Fruit fly (Drosophila melanogaster) whole organism, embryonic: ENCODE data around the gene Prat.

Experiments
- Adf1 ChIP-seq: fragments of 200-800 bp; sonication (Bioruptor generic); IDR thresholded peaks from 2 replicates; pipeline ENCODE4 v1.3.6; 2022; ENCODE audit warnings: missing biosample characterization, missing genetic modification characterization
- Atf6 ChIP-seq: fragments of 200-800 bp; sonication (Bioruptor generic); IDR thresholded peaks from 2 replicates; pipeline ENCODE4 v1.3.6; 2022; ENCODE audit warnings: missing biosample characterization, missing genetic modification characterization
- CG10147 ChIP-seq: fragments of 200-800 bp; sonication (Bioruptor generic); optimal IDR thresholded peaks from 2 replicates; lab custom pipeline; 2019; ENCODE audit warnings: missing biosample characterization, mild to moderate bottlenecking, missing genetic modification characterization, moderate library complexity
- CG10267 ChIP-seq: fragments of 200-800 bp; sonication (Bioruptor generic); optimal IDR thresholded peaks from 2 replicates; lab custom pipeline; 2018; ENCODE audit warnings: missing biosample characterization, mild to moderate bottlenecking, missing genetic modification characterization, moderate library complexity
- CG11456 ChIP-seq: fragments of 200-800 bp; sonication (Bioruptor generic); IDR thresholded peaks from 3 replicates; pipeline ENCODE4 v1.3.6; 2022; ENCODE audit warnings: missing biosample characterization, missing genetic modification characterization
- CG12659 ChIP-seq: fragments of 200-800 bp; sonication (Bioruptor generic); optimal IDR thresholded peaks from 3 replicates; lab custom pipeline; 2017; ENCODE audit warnings: mild to moderate bottlenecking, missing biosample characterization, missing genetic modification reagents, missing genetic modification characterization
- CG15269 ChIP-seq: fragments of 200-800 bp; sonication (Bioruptor generic); optimal IDR thresholded peaks from 2 replicates; lab custom pipeline; 2018; ENCODE audit warnings: missing biosample characterization, mild to moderate bottlenecking, missing genetic modification characterization, moderate library complexity
- CG16813 ChIP-seq: fragments of 200-800 bp; sonication (Bioruptor generic); IDR thresholded peaks from 3 replicates; pipeline ENCODE4 v1.3.6; 2022; ENCODE audit warnings: missing biosample characterization, missing genetic modification characterization; ENCODE audit not compliant: partially characterized antibody
- CG16815 ChIP-seq: fragments of 200-800 bp; sonication (Bioruptor generic); optimal IDR thresholded peaks from 3 replicates; lab custom pipeline; 2017; ENCODE audit warnings: missing biosample characterization, mild to moderate bottlenecking, missing genetic modification characterization
- CG2678 ChIP-seq: fragments of 200-800 bp; sonication (Bioruptor generic); optimal IDR thresholded peaks from 3 replicates; lab custom pipeline; 2019; ENCODE audit warnings: missing biosample characterization, mild to moderate bottlenecking, missing genetic modification characterization, moderate library complexity
- CG2875 ChIP-seq: fragments of 200-800 bp; sonication (Bioruptor generic); optimal IDR thresholded peaks from 2 replicates; lab custom pipeline; 2017; ENCODE audit warnings: missing biosample characterization, mild to moderate bottlenecking, missing genetic modification characterization, missing genetic modification reagents
- CG2889 ChIP-seq: fragments of 200-800 bp; sonication (Bioruptor generic); IDR thresholded peaks from 3 replicates; pipeline ENCODE4 v1.3.6; 2022; ENCODE audit warnings: missing biosample characterization, missing genetic modification characterization
- CG32532 ChIP-seq: fragments of 200-800 bp; sonication (Bioruptor generic); IDR thresholded peaks from 2 replicates; pipeline ENCODE4 v1.3.6; 2022; ENCODE audit warnings: missing biosample characterization, missing genetic modification characterization
- CG3281 ChIP-seq: fragments of 200-800 bp; sonication (Bioruptor generic); optimal IDR thresholded peaks from 3 replicates; lab custom pipeline; 2017; ENCODE audit warnings: missing biosample characterization, mild to moderate bottlenecking, missing genetic modification characterization
- CG4282 ChIP-seq: fragments of 200-800 bp; sonication (Bioruptor generic); optimal IDR thresholded peaks from 2 replicates; lab custom pipeline; 2016; ENCODE audit warnings: missing biosample characterization, missing genetic modification characterization
- CG4730 ChIP-seq: fragments of 200-800 bp; sonication (Bioruptor generic); IDR thresholded peaks from 2 replicates; pipeline ENCODE4 v1.3.6; 2022; ENCODE audit warnings: missing biosample characterization, missing genetic modification characterization
- CG4854 ChIP-seq: fragments of 200-800 bp; sonication (Bioruptor generic); optimal IDR thresholded peaks from 2 replicates; lab custom pipeline; 2016; ENCODE audit warnings: missing biosample characterization, missing genetic modification characterization, inconsistent platforms
- CG6272 ChIP-seq: fragments of 200-800 bp; sonication (Bioruptor generic); IDR thresholded peaks from 2 replicates; pipeline ENCODE4 v1.3.6; 2022; ENCODE audit warnings: missing biosample characterization, missing genetic modification characterization
- CG7271 ChIP-seq: fragments of 200-800 bp; sonication (Bioruptor generic); optimal IDR thresholded peaks from 2 replicates; lab custom pipeline; 2018; ENCODE audit warnings: missing biosample characterization, mild to moderate bottlenecking, missing genetic modification characterization, moderate library complexity
- Camta ChIP-seq: fragments of 200-800 bp; sonication (Bioruptor generic); optimal IDR thresholded peaks from 2 replicates; lab custom pipeline; 2016; ENCODE audit warnings: missing biosample characterization, missing genetic modification characterization
- Dek ChIP-seq: fragments of 200-800 bp; sonication (Bioruptor generic); optimal IDR thresholded peaks from 3 replicates; lab custom pipeline; 2019; ENCODE audit warnings: missing biosample characterization, mild to moderate bottlenecking, missing genetic modification characterization, moderate library complexity
- Dfd ChIP-seq, 2 experiments: fragments of >200 bp; optimal IDR thresholded peaks; 2 replicates each; lab custom pipeline; 2017; ENCODE audit warnings: missing biosample characterization in 2 of 2, missing genetic modification characterization in 2 of 2
- Dip3 ChIP-seq: fragments of 200-800 bp; sonication (Bioruptor generic); optimal IDR thresholded peaks from 3 replicates; lab custom pipeline; 2016; ENCODE audit warnings: missing biosample characterization, missing genetic modification characterization
- Fer1 ChIP-seq: fragments of 200-800 bp; sonication (Bioruptor generic); optimal IDR thresholded peaks from 2 replicates; lab custom pipeline; 2017; ENCODE audit warnings: missing biosample characterization, mild to moderate bottlenecking, missing genetic modification characterization
- H15 ChIP-seq: fragments of 200-800 bp; sonication (Bioruptor generic); IDR thresholded peaks from 3 replicates; pipeline ENCODE4 v1.3.6; 2022; ENCODE audit warnings: missing biosample characterization, missing genetic modification characterization
- Hmr ChIP-seq: fragments of 200-800 bp; sonication (Bioruptor generic); optimal IDR thresholded peaks from 3 replicates; lab custom pipeline; 2017; ENCODE audit warnings: mild to moderate bottlenecking, missing biosample characterization, missing genetic modification reagents, missing genetic modification characterization
- Med ChIP-seq: fragments of 200-800 bp; sonication (Bioruptor generic); peaks from one replicate; lab custom pipeline; 2016; ENCODE audit warnings: missing biosample characterization, missing genetic modification characterization, mild to moderate bottlenecking, inconsistent platforms, moderate library complexity
- Meics ChIP-seq: fragments of 200-800 bp; sonication (Bioruptor generic); optimal IDR thresholded peaks from 2 replicates; lab custom pipeline; 2017; ENCODE audit warnings: missing biosample characterization, mild to moderate bottlenecking, missing genetic modification characterization
- Myb ChIP-seq: fragments of 200-800 bp; sonication (Bioruptor generic); optimal IDR thresholded peaks from 2 replicates; lab custom pipeline; 2016; ENCODE audit warnings: missing biosample characterization, missing genetic modification characterization
- Neu2 ChIP-seq: fragments of 200-800 bp; sonication (Bioruptor generic); optimal IDR thresholded peaks from 3 replicates; lab custom pipeline; 2016; ENCODE audit warnings: missing biosample characterization, missing genetic modification characterization, borderline replicate concordance
- Taf1 ChIP-seq: fragments of 200-800 bp; sonication (Bioruptor generic); IDR thresholded peaks from 2 replicates; pipeline ENCODE4 v1.3.6; 2022; ENCODE audit warnings: missing biosample characterization, missing genetic modification characterization
- amos ChIP-seq: fragments of 200-800 bp; sonication (Bioruptor generic); IDR thresholded peaks from 2 replicates; pipeline ENCODE4 v1.3.6; 2022; ENCODE audit warnings: missing biosample characterization, missing genetic modification characterization; ENCODE audit not compliant: partially characterized antibody
- aop ChIP-seq: fragments of 200-800 bp; sonication (Bioruptor generic); IDR thresholded peaks from 2 replicates; pipeline ENCODE4 v1.3.6; 2022; ENCODE audit warnings: missing biosample characterization, missing genetic modification characterization
- cato ChIP-seq: fragments of 200-800 bp; sonication (Bioruptor generic); optimal IDR thresholded peaks from 2 replicates; lab custom pipeline; 2016; ENCODE audit warnings: missing biosample characterization, missing genetic modification characterization, borderline replicate concordance
- gsb ChIP-seq: fragments of 200-800 bp; sonication (Bioruptor generic); IDR thresholded peaks from 2 replicates; pipeline ENCODE4 v1.3.6; 2022; ENCODE audit warnings: missing biosample characterization, missing genetic modification characterization
- gsb-n ChIP-seq: fragments of 200-800 bp; sonication (Bioruptor generic); optimal IDR thresholded peaks from 3 replicates; lab custom pipeline; 2018; ENCODE audit warnings: missing biosample characterization, mild to moderate bottlenecking, missing genetic modification characterization
- hbn ChIP-seq: fragments of 200-800 bp; sonication (Bioruptor generic); IDR thresholded peaks from 2 replicates; pipeline ENCODE4 v1.3.6; 2022; ENCODE audit warnings: missing biosample characterization, missing genetic modification characterization; ENCODE audit not compliant: partially characterized antibody
- her ChIP-seq: fragments of 200-800 bp; sonication (Bioruptor generic); optimal IDR thresholded peaks from 2 replicates; lab custom pipeline; 2016; ENCODE audit warnings: missing biosample characterization, missing genetic modification characterization
- insv ChIP-seq, 2 experiments: fragments of 200-800 bp; sonication (Bioruptor generic); optimal IDR thresholded peaks; 3 replicates each; lab custom pipeline; 2016 to 2018; ENCODE audit warnings: missing biosample characterization in 2 of 2, missing genetic modification characterization in 2 of 2
- inv ChIP-seq: fragments of 200-800 bp; sonication (Bioruptor generic); IDR thresholded peaks from 2 replicates; pipeline ENCODE4 v1.3.6; 2022; ENCODE audit warnings: missing biosample characterization, missing genetic modification characterization; ENCODE audit not compliant: partially characterized antibody
- lbe ChIP-seq: fragments of 200-800 bp; sonication (Bioruptor generic); optimal IDR thresholded peaks from 2 replicates; lab custom pipeline; 2016; ENCODE audit warnings: missing biosample characterization, mild to moderate bottlenecking, missing genetic modification characterization
- mld ChIP-seq: fragments of 200-800 bp; sonication (Bioruptor generic); IDR thresholded peaks from 3 replicates; pipeline ENCODE4 v1.3.6; 2022; ENCODE audit warnings: missing biosample characterization, missing genetic modification characterization; ENCODE audit not compliant: partially characterized antibody
- sima ChIP-seq: fragments of 200-800 bp; sonication (Bioruptor generic); optimal IDR thresholded peaks from 2 replicates; lab custom pipeline; 2016; ENCODE audit warnings: missing biosample characterization, missing genetic modification characterization
- ssp ChIP-seq: fragments of 200-800 bp; sonication (Bioruptor generic); IDR thresholded peaks from 2 replicates; pipeline ENCODE4 v1.3.6; 2022; ENCODE audit warnings: missing biosample characterization, missing genetic modification characterization
- tgo ChIP-seq: fragments of 200-800 bp; sonication (Bioruptor generic); IDR thresholded peaks from 3 replicates; pipeline ENCODE4 v1.3.6; 2022; ENCODE audit warnings: missing biosample characterization, missing genetic modification characterization
- tin ChIP-seq: fragments of 200-800 bp; sonication (Bioruptor generic); optimal IDR thresholded peaks from 3 replicates; lab custom pipeline; 2016; ENCODE audit warnings: missing biosample characterization, missing genetic modification characterization
- tup ChIP-seq: fragments of 200-800 bp; sonication (Bioruptor generic); optimal IDR thresholded peaks from 2 replicates; lab custom pipeline; 2016; ENCODE audit warnings: missing biosample characterization, mild to moderate bottlenecking, missing genetic modification characterization, moderate library complexity
- wor ChIP-seq: fragments of 200-800 bp; sonication (Bioruptor generic); IDR thresholded peaks from 2 replicates; pipeline ENCODE4 v1.3.6; 2022; ENCODE audit warnings: missing biosample characterization, missing genetic modification characterization
- zfh1 ChIP-seq: fragments of 200-800 bp; sonication (Bioruptor generic); IDR thresholded peaks from 3 replicates; pipeline ENCODE4 v1.3.6; 2022; ENCODE audit warnings: missing biosample characterization, missing genetic modification characterization

Gene Prat

dm6 chr3R:7892246-7893000, 19.2 kb downstream of the Prat start (continued):
- TF ChIP-seq wor (GFP tag; lab: Robert Waterston, UW) (no peak), CG4282 (GFP tag; lab: Kevin White, UChicago) (no peak), her (no peak), CG32532 (GFP tag; lab: Robert Waterston, UW) (peak; percentile 78), sima (GFP tag; lab: Kevin White, UChicago) (no peak), CG4854 (GFP tag; lab: Kevin White, UChicago) (no peak), Dfd (GFP tag; optimal IDR thresholded peaks at IDR 0.05; lab: Kevin White, UChicago) (no peak), hbn (no peak), Neu2 (no peak), insv (GFP tag; optimal IDR thresholded peaks at IDR 0.05; lab: Kevin White, UChicago) (no peak), CG15269 (peak; percentile 24), Med (GFP tag; lab: Kevin White, UChicago) (peak; percentile 89), CG16815 (no peak), CG10147 (GFP tag; lab: Kevin White, UChicago) (peak; percentile 57), cato (no peak), lbe (GFP tag; lab: Kevin White, UChicago) (no peak), CG2875 (GFP tag; lab: Kevin White, UChicago) (peak; percentile 20), aop (no peak), CG11456 (GFP tag; lab: Robert Waterston, UW) (peak; percentile 66), Myb (GFP tag; lab: Kevin White, UChicago) (no peak), ssp (GFP tag; lab: Robert Waterston, UW) (no peak), Taf1 (peak; percentile 62), CG2678 (tag; lab: Kevin White, UChicago) (peak; percentile 62), Adf1 (GFP tag; lab: Robert Waterston, UW) (no peak; the same call in 1 of the 2 replicates), Camta (GFP tag; lab: Kevin White, UChicago) (no peak), CG6272 (no peak), Fer1 (GFP tag; lab: Kevin White, UChicago) (peak; percentile 56), CG3281 (GFP tag; lab: Kevin White, UChicago) (peak; percentile 50), inv (GFP tag; lab: Robert Waterston, UW) (no peak), tin (no peak), CG2889 (GFP tag; lab: Robert Waterston, UW) (no peak), CG7271 (tag; lab: Kevin White, UChicago) (no peak), zfh1 (GFP tag; lab: Robert Waterston, UW) (no peak), Dip3 (GFP tag; lab: Kevin White, UChicago) (no peak), Meics (peak; percentile 70), Atf6 (peak; percentile 61), tgo (GFP tag; lab: Robert Waterston, UW) (peak; percentile 54; the same call in 2 of the 3 replicates), gsb (no peak), amos (GFP tag; lab: Robert Waterston, UW) (no peak), CG10267 (tag; lab: Kevin White, UChicago) (no peak), H15 (GFP tag; lab: Robert Waterston, UW) (peak; percentile 59; the same call in 2 of the 3 replicates), Dek (tag; lab: Kevin White, UChicago) (no peak), CG16813 (GFP tag; lab: Robert Waterston, UW) (no peak), gsb-n (no peak), tup (GFP tag; lab: Kevin White, UChicago) (no peak), mld (GFP tag; lab: Robert Waterston, UW) (no peak), Hmr (GFP tag; lab: Kevin White, UChicago) (peak; percentile 50), CG12659 (GFP tag; lab: Kevin White, UChicago) (peak; percentile 44), CG4730 (GFP tag; lab: Robert Waterston, UW) (peak; percentile 9; the same call in 1 of the 2 replicates)
